Fruit fly (Drosophila melanogaster) whole organism, embryonic: ENCODE data around the gene CG5969.
A peak's percentile ranks its signal among the peaks of the same experiment; 100 is the strongest.

Source experiments
- Atf6 ChIP-seq: fragments of 200-800 bp; sonication (Bioruptor generic); IDR thresholded peaks from 2 replicates; pipeline ENCODE4 v1.3.6; 2022; ENCODE audit warnings: missing biosample characterization, missing genetic modification characterization
- C15 ChIP-seq: fragments of 200-800 bp; sonication (Bioruptor generic); IDR thresholded peaks from 3 replicates; pipeline ENCODE4 v1.3.6; 2022; ENCODE audit warnings: missing biosample characterization, missing genetic modification characterization
- CG10565 ChIP-seq: fragments of 200-800 bp; sonication (Bioruptor generic); optimal IDR thresholded peaks from 3 replicates; lab custom pipeline; 2016; ENCODE audit warnings: missing biosample characterization, mild to moderate bottlenecking, missing genetic modification characterization
- CG11085 ChIP-seq: fragments of 200-800 bp; sonication (Bioruptor generic); IDR thresholded peaks from 2 replicates; pipeline ENCODE4 v1.3.6; 2022; ENCODE audit warnings: missing biosample characterization, missing genetic modification characterization
- CG12659 ChIP-seq: fragments of 200-800 bp; sonication (Bioruptor generic); optimal IDR thresholded peaks from 3 replicates; lab custom pipeline; 2017; ENCODE audit warnings: mild to moderate bottlenecking, missing biosample characterization, missing genetic modification reagents, missing genetic modification characterization
- CG13287 ChIP-seq: fragments of 200-800 bp; sonication (Bioruptor generic); IDR thresholded peaks from 2 replicates; pipeline ENCODE4 v1.3.6; 2022; ENCODE audit warnings: missing biosample characterization, missing genetic modification characterization; ENCODE audit not compliant: partially characterized antibody
- CG14014 ChIP-seq: fragments of 200-800 bp; sonication (Bioruptor generic); IDR thresholded peaks from 2 replicates; pipeline ENCODE4 v1.3.6; 2022; ENCODE audit warnings: missing biosample characterization, missing genetic modification characterization
- CG14667 ChIP-seq: fragments of 200-800 bp; sonication (Bioruptor generic); IDR thresholded peaks from 2 replicates; pipeline ENCODE4 v1.3.6; 2022; ENCODE audit warnings: missing biosample characterization, missing genetic modification characterization
- CG15011 ChIP-seq: fragments of 200-800 bp; sonication (Bioruptor generic); optimal IDR thresholded peaks from 3 replicates; lab custom pipeline; 2018; ENCODE audit warnings: missing biosample characterization, mild to moderate bottlenecking, missing genetic modification characterization
- CG15073 ChIP-seq: fragments of 200-800 bp; sonication (Bioruptor generic); optimal IDR thresholded peaks from 2 replicates; lab custom pipeline; 2016; ENCODE audit warnings: missing biosample characterization, missing genetic modification characterization
- CG15269 ChIP-seq: fragments of 200-800 bp; sonication (Bioruptor generic); optimal IDR thresholded peaks from 2 replicates; lab custom pipeline; 2018; ENCODE audit warnings: missing biosample characterization, mild to moderate bottlenecking, missing genetic modification characterization, moderate library complexity
- CG1603 ChIP-seq: fragments of 200-800 bp; sonication (Bioruptor generic); optimal IDR thresholded peaks from 2 replicates; lab custom pipeline; 2019; ENCODE audit warnings: missing biosample characterization, mild to moderate bottlenecking, missing genetic modification characterization, moderate library complexity
- CG16813 ChIP-seq: fragments of 200-800 bp; sonication (Bioruptor generic); IDR thresholded peaks from 3 replicates; pipeline ENCODE4 v1.3.6; 2022; ENCODE audit warnings: missing biosample characterization, missing genetic modification characterization; ENCODE audit not compliant: partially characterized antibody
- CG1832 ChIP-seq: fragments of 200-800 bp; sonication (Bioruptor generic); optimal IDR thresholded peaks from 2 replicates; lab custom pipeline; 2017; ENCODE audit warnings: missing biosample characterization, mild to moderate bottlenecking, missing genetic modification characterization, inconsistent platforms
- CG2678 ChIP-seq: fragments of 200-800 bp; sonication (Bioruptor generic); optimal IDR thresholded peaks from 3 replicates; lab custom pipeline; 2019; ENCODE audit warnings: missing biosample characterization, mild to moderate bottlenecking, missing genetic modification characterization, moderate library complexity
- CG2875 ChIP-seq: fragments of 200-800 bp; sonication (Bioruptor generic); optimal IDR thresholded peaks from 2 replicates; lab custom pipeline; 2017; ENCODE audit warnings: missing biosample characterization, mild to moderate bottlenecking, missing genetic modification characterization, missing genetic modification reagents
- CG32767 ChIP-seq: fragments of 200-800 bp; sonication (Bioruptor generic); IDR thresholded peaks from 2 replicates; pipeline ENCODE4 v1.3.6; 2022; ENCODE audit warnings: missing biosample characterization, missing genetic modification characterization
- CG3726 ChIP-seq: fragments of 200-800 bp; sonication (Bioruptor generic); IDR thresholded peaks from 3 replicates; pipeline ENCODE4, ENCODE4 v1.3.6; 2022; ENCODE audit warnings: missing biosample characterization, missing genetic modification characterization
- CG3838 ChIP-seq: fragments of 200-800 bp; sonication (Bioruptor generic); optimal IDR thresholded peaks from 3 replicates; lab custom pipeline; 2016; ENCODE audit warnings: missing biosample characterization, missing genetic modification characterization
- CG3847 ChIP-seq: fragments of 200-800 bp; sonication (Bioruptor generic); IDR thresholded peaks from 2 replicates; pipeline ENCODE4 v1.3.6; 2022; ENCODE audit warnings: missing biosample characterization, missing genetic modification characterization
- CG4328 ChIP-seq: fragments of 200-800 bp; sonication (Bioruptor generic); optimal IDR thresholded peaks from 3 replicates; lab custom pipeline; 2017; ENCODE audit warnings: missing biosample characterization, missing genetic modification reagents, missing genetic modification characterization
- CG4360 ChIP-seq: fragments of 200-800 bp; sonication (Bioruptor generic); IDR thresholded peaks from 2 replicates; pipeline ENCODE4 v1.3.6; 2022; ENCODE audit warnings: missing biosample characterization, missing genetic modification characterization
- CG6765 ChIP-seq: fragments of 200-800 bp; sonication (Bioruptor generic); optimal IDR thresholded peaks from 3 replicates; lab custom pipeline; 2017; ENCODE audit warnings: missing biosample characterization, mild to moderate bottlenecking, missing genetic modification characterization
- CG8359 ChIP-seq: fragments of 200-800 bp; sonication (Bioruptor generic); optimal IDR thresholded peaks from 2 replicates; lab custom pipeline; 2017; ENCODE audit warnings: missing biosample characterization, mild to moderate bottlenecking, missing genetic modification characterization, borderline replicate concordance
- Camta ChIP-seq: fragments of 200-800 bp; sonication (Bioruptor generic); optimal IDR thresholded peaks from 2 replicates; lab custom pipeline; 2016; ENCODE audit warnings: missing biosample characterization, missing genetic modification characterization
- CrebB ChIP-seq: fragments of 200-800 bp; sonication (Bioruptor generic); optimal IDR thresholded peaks from 3 replicates; lab custom pipeline; 2018; ENCODE audit warnings: missing biosample characterization, mild to moderate bottlenecking, missing genetic modification characterization
- H15 ChIP-seq: fragments of 200-800 bp; sonication (Bioruptor generic); IDR thresholded peaks from 3 replicates; pipeline ENCODE4 v1.3.6; 2022; ENCODE audit warnings: missing biosample characterization, missing genetic modification characterization
- HHEX ChIP-seq: fragments of 200-800 bp; sonication (Bioruptor generic); optimal IDR thresholded peaks from 3 replicates; lab custom pipeline; 2017; ENCODE audit warnings: missing biosample characterization, mild to moderate bottlenecking, missing genetic modification characterization, missing genetic modification reagents
- Hr39 ChIP-seq: fragments of >200 bp; optimal IDR thresholded peaks from 2 replicates; lab custom pipeline; 2017
- NC2β ChIP-seq: fragments of 200-800 bp; sonication (Bioruptor generic); optimal IDR thresholded peaks from 2 replicates; lab custom pipeline; 2016; ENCODE audit warnings: missing biosample characterization, missing genetic modification characterization
- NFAT ChIP-seq: fragments of 200-800 bp; sonication (Bioruptor generic); IDR thresholded peaks from 2 replicates; pipeline ENCODE4 v1.3.6; 2022; ENCODE audit warnings: missing biosample characterization, missing genetic modification characterization
- Ptx1 ChIP-seq: fragments of 200-800 bp; sonication (Bioruptor generic); IDR thresholded peaks from 2 replicates; pipeline ENCODE4 v1.3.6; 2022; ENCODE audit warnings: missing biosample characterization, missing genetic modification characterization
- Sox102F ChIP-seq: fragments of 200-800 bp; sonication (Bioruptor generic); optimal IDR thresholded peaks from 2 replicates; lab custom pipeline; 2018; ENCODE audit warnings: missing biosample characterization, mild to moderate bottlenecking, missing genetic modification characterization, moderate library complexity
- Taf1 ChIP-seq: fragments of 200-800 bp; sonication (Bioruptor generic); IDR thresholded peaks from 2 replicates; pipeline ENCODE4 v1.3.6; 2022; ENCODE audit warnings: missing biosample characterization, missing genetic modification characterization
- az2 ChIP-seq: fragments of 200-800 bp; sonication (Bioruptor generic); optimal IDR thresholded peaks from 3 replicates; lab custom pipeline; 2016; ENCODE audit warnings: missing biosample characterization, missing genetic modification characterization
- caup ChIP-seq: fragments of 200-800 bp; sonication (Bioruptor generic); optimal IDR thresholded peaks from 3 replicates; lab custom pipeline; 2017; ENCODE audit warnings: missing biosample characterization, mild to moderate bottlenecking, missing genetic modification characterization, moderate library complexity; ENCODE audit not compliant: severe bottlenecking
- chm ChIP-seq: fragments of 200-800 bp; sonication (Bioruptor generic); IDR thresholded peaks from 2 replicates; pipeline ENCODE4 v1.3.6; 2022; ENCODE audit warnings: missing biosample characterization, missing genetic modification characterization
- dati ChIP-seq: fragments of 200-800 bp; sonication (Bioruptor generic); IDR thresholded peaks from 2 replicates; pipeline ENCODE4 v1.3.6; 2022; ENCODE audit warnings: missing biosample characterization, missing genetic modification characterization
- eve ChIP-seq, 2 experiments: fragments of >200 bp; optimal IDR thresholded peaks; 2 replicates each; lab custom pipeline; 2017; ENCODE audit warnings: missing biosample characterization in 2 of 2, missing genetic modification characterization in 2 of 2
- hth ChIP-seq: fragments of >200 bp; optimal IDR thresholded peaks from 2 replicates; lab custom pipeline; 2017; ENCODE audit warnings: inconsistent platforms
- lola ChIP-seq, 3 experiments: fragments of >200 bp in 2 of 3; fragments of 200-800 bp in 1 of 3; sonication (Bioruptor generic) in 1 of 3; optimal IDR thresholded peaks; 2 replicates each; lab custom pipeline; 2017 to 2019; ENCODE audit warnings: missing biosample characterization in 3 of 3, missing genetic modification characterization in 3 of 3, mild to moderate bottlenecking in 1 of 3, moderate library complexity in 1 of 3
- maf-S ChIP-seq: fragments of 200-800 bp; sonication (Bioruptor generic); optimal IDR thresholded peaks from 2 replicates; lab custom pipeline; 2016; ENCODE audit warnings: missing biosample characterization, missing genetic modification characterization
- nau ChIP-seq: fragments of 200-800 bp; sonication (Bioruptor generic); optimal IDR thresholded peaks from 3 replicates; lab custom pipeline; 2017; ENCODE audit warnings: missing biosample characterization, mild to moderate bottlenecking, missing genetic modification characterization, missing genetic modification reagents
- nom ChIP-seq: fragments of 200-800 bp; sonication (Bioruptor generic); optimal IDR thresholded peaks from 2 replicates; lab custom pipeline; 2017; ENCODE audit warnings: missing biosample characterization, missing genetic modification characterization, mild to moderate bottlenecking, moderate library complexity, missing genetic modification reagents
- phol ChIP-seq: fragments of 200-800 bp; sonication (Bioruptor generic); optimal IDR thresholded peaks from 3 replicates; lab custom pipeline; 2018; ENCODE audit warnings: missing biosample characterization, mild to moderate bottlenecking, missing genetic modification characterization, moderate library complexity
- sima ChIP-seq: fragments of 200-800 bp; sonication (Bioruptor generic); optimal IDR thresholded peaks from 2 replicates; lab custom pipeline; 2016; ENCODE audit warnings: missing biosample characterization, missing genetic modification characterization
- tap ChIP-seq: fragments of 200-800 bp; optimal IDR thresholded peaks from 3 replicates; lab custom pipeline; 2019; ENCODE audit warnings: missing biosample characterization, mild to moderate bottlenecking, missing genetic modification characterization, moderate library complexity
- tio ChIP-seq: fragments of 200-800 bp; sonication (Bioruptor generic); optimal IDR thresholded peaks from 2 replicates; lab custom pipeline; 2017; ENCODE audit warnings: missing biosample characterization, missing genetic modification characterization, inconsistent platforms
- trem ChIP-seq: fragments of 200-800 bp; optimal IDR thresholded peaks from 3 replicates; lab custom pipeline; 2019; ENCODE audit warnings: missing biosample characterization, mild to moderate bottlenecking, missing genetic modification characterization, moderate library complexity

CG5969 gene

DNA sequence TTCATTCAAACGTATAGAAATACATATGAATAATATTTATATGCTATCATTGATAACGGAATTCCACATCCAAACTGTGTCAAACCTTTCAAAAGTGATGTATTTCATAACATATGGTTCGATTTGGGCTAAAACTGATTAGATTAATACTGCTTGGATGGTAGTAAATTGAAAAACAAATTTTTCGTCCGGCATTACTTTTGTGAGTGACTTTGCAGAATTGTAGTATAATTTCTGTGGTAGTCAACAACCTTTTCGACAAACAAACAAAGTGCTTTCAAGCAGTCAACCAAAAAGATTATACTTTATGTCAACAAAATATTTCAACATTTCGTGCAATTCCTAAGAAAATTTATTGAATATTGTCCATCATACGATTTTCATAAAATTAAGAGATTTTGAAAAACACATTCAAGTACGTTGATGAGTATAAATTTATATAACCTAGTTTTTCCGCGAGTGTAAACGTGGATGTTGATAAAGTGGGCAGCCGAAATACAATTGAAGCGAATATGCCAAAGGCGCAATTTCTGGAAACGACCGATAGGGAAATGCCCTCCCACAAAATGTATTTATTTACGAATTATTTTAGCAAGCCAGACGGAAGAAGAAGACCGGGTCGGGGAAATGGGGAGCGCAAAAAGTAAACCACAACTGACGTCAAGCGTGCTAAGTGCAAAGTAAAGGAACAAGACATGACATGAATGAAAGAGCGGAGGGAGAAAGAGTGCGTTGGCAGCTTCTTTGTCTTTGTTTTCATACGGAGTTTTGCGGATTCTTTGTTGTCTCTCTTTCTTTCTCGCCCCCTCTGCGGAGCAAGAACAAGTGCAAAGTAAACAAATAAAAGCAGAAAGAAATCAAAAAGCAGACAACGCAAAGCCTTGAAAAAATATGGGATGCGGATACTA lies 44.6 kb downstream of the CG5969 start (continued):
- TF ChIP-seq CG6765 (GFP tag; lab: Kevin White, UChicago): peak; percentile 45
- no peak for TF ChIP-seq maf-S (GFP tag; lab: Kevin White, UChicago)
- no peak for TF ChIP-seq CG1603 (tag; lab: Kevin White, UChicago)
- peak; percentile 68 for TF ChIP-seq Ptx1 (GFP tag; lab: Robert Waterston, UW)
- no peak for TF ChIP-seq CG2875 (GFP tag; lab: Kevin White, UChicago)
- TF ChIP-seq CG11085 (GFP tag; lab: Robert Waterston, UW): no peak
- TF ChIP-seq Atf6 (GFP tag; lab: Robert Waterston, UW): no peak
- TF ChIP-seq CG14014 (GFP tag; lab: Robert Waterston, UW): 0 out of 2 replicates have a peak, but pooled peaks have one; percentile 49
- TF ChIP-seq CG15073: no peak
- TF ChIP-seq CrebB (tag; lab: Kevin White, UChicago): peak; percentile 18
- TF ChIP-seq NC2β (GFP tag; lab: Kevin White, UChicago): no peak
- no peak for TF ChIP-seq tap
- TF ChIP-seq phol (tag; lab: Kevin White, UChicago): peak; percentile 31
- TF ChIP-seq CG12659 (GFP tag; lab: Kevin White, UChicago): peak; percentile 13
- peak; percentile 21 for TF ChIP-seq tio
- TF ChIP-seq CG3726 (GFP tag; lab: Robert Waterston, UW): no peak
- no peak for TF ChIP-seq CG3838
- TF ChIP-seq az2 (GFP tag; lab: Kevin White, UChicago): peak; percentile 22
- TF ChIP-seq lola (GFP tag; optimal IDR thresholded peaks at IDR 0.05; lab: Kevin White, UChicago): no peak
- peak; percentile 39 for TF ChIP-seq HHEX (GFP tag; lab: Kevin White, UChicago)
- TF ChIP-seq CG3847: no peak
- TF ChIP-seq CG16813 (GFP tag; lab: Robert Waterston, UW): no peak
- TF ChIP-seq caup (GFP tag; lab: Kevin White, UChicago): peak; percentile 21
- peak; percentile 60 for TF ChIP-seq CG15269 (tag; lab: Kevin White, UChicago)
- TF ChIP-seq NFAT (GFP tag; lab: Robert Waterston, UW): no peak
- no peak for TF ChIP-seq CG4360
- peak; percentile 92 for TF ChIP-seq nom (GFP tag; lab: Kevin White, UChicago)
- no peak for TF ChIP-seq hth (lab: Kevin White, UChicago)
- TF ChIP-seq H15: 0 out of 3 replicates have a peak, but pooled peaks have one; percentile 16
- no peak for TF ChIP-seq CG14667 (GFP tag; lab: Robert Waterston, UW)
- no peak for TF ChIP-seq CG4328 (GFP tag; lab: Kevin White, UChicago)
- peak; percentile 41 for TF ChIP-seq Sox102F
- TF ChIP-seq CG8359: no peak
- TF ChIP-seq CG1832 (GFP tag; lab: Kevin White, UChicago): no peak
- TF ChIP-seq Camta: no peak
- no peak for TF ChIP-seq Hr39
- peak in 1 of 2 experiments; percentile 54 for TF ChIP-seq eve (GFP tag; optimal IDR thresholded peaks at IDR 0.05; lab: Kevin White, UChicago)
- no peak for TF ChIP-seq trem (tag; lab: Kevin White, UChicago)
- TF ChIP-seq Taf1 (GFP tag; lab: Robert Waterston, UW): no peak
- TF ChIP-seq CG2678: peak; percentile 61
- TF ChIP-seq sima: no peak
- TF ChIP-seq CG10565 (GFP tag; lab: Kevin White, UChicago): no peak
- no peak for TF ChIP-seq CG15011 (GFP tag; lab: Kevin White, UChicago)
- TF ChIP-seq nau (GFP tag; lab: Kevin White, UChicago): no peak
- TF ChIP-seq CG32767 (GFP tag; lab: Robert Waterston, UW): no peak
- TF ChIP-seq dati (GFP tag; lab: Robert Waterston, UW): no peak
- TF ChIP-seq CG13287 (GFP tag; lab: Robert Waterston, UW): no peak
- TF ChIP-seq chm: no peak; the same call in 1 of the 2 replicates
- no peak for TF ChIP-seq C15 (GFP tag; lab: Robert Waterston, UW)
